Worm (Caenorhabditis elegans): ENCODE measurements around the gene lgc-20.

Gene lgc-20

DNA sequence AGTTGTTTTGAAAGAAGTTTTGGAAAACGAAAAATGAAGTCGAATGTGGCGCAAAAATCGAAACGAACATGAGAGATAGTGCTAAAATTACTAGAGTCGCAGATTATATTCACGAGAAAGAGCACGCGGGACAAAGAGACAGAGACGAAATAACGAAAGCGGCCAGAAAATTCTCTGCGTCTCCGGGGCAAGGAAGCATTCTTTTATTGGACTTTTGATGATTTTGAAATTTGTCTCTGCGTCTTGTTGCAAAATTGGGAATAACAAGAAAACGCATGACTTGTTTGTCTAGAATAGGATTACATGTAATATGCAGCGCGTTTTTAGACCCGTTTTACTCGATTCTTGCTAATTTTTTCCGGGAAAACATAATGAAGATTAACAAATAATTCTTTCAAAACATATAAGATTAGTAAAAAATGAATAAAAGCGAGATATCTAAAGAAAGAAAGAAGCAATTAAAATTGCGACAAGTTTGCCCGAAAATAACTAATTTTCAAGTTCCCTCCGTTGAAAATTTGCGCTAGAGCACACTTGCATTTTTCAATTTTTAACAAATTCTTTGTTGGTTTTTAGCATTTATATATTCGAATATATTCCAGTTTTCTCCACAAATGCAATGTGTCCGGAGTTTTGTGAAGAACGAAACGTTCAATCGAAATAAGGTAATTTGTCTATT is 4.6 kb upstream of the lgc-20 start, which contains the start of the genes B0491.6 and pigm-1:
Gene B0491.6, minus strand, starts transcription at position 466 of the 679 bp plus-strand sequence.
Gene pigm-1, plus strand, starts transcription at position 568 of the 679 bp plus-strand sequence.
- TF ChIP-seq him-1 (tag; optimal IDR thresholded peaks at IDR 0.05): peak; percentile 27
- TF ChIP-seq dao-5 (tag; optimal IDR thresholded peaks at IDR 0.05): no peak
- TF ChIP-seq W03F9.2 (tag; optimal IDR thresholded peaks at IDR 0.05): peak; percentile 20

ce11 chrII:11345570-11346029 is 2.2 kb upstream of the lgc-20 start, which contains the start of gene nduf-11:
Gene nduf-11 (minus strand): TSS chrII:11345620.
- TF ChIP-seq him-1 (tag; optimal IDR thresholded peaks at IDR 0.05) (peak; percentile 45), dao-5 (tag; optimal IDR thresholded peaks at IDR 0.05) (no peak), W03F9.2 (tag; optimal IDR thresholded peaks at IDR 0.05) (peak; percentile 87)

- TF ChIP-seq W03F9.2 (tag; optimal IDR thresholded peaks at IDR 0.05) (no peak), dao-5 (tag; optimal IDR thresholded peaks at IDR 0.05) (no peak), him-1 (tag; optimal IDR thresholded peaks at IDR 0.05) (no peak)
Measured at ce11 chrII:11344554-11344953, 1.1 kb upstream of the lgc-20 start.

- TF ChIP-seq W03F9.2 (tag; optimal IDR thresholded peaks at IDR 0.05) (no peak), dao-5 (tag; optimal IDR thresholded peaks at IDR 0.05) (no peak), him-1 (tag; optimal IDR thresholded peaks at IDR 0.05) (no peak)
Measured at ce11 chrII:11339507-11339906, 3.9 kb downstream of the lgc-20 start, which contains the start of gene rmd-3. Gene rmd-3 (minus strand): TSS chrII:11339607.

- TF ChIP-seq him-1 (tag; optimal IDR thresholded peaks at IDR 0.05): no peak
- TF ChIP-seq dao-5 (tag; optimal IDR thresholded peaks at IDR 0.05): no peak
- TF ChIP-seq W03F9.2 (tag; optimal IDR thresholded peaks at IDR 0.05): no peak
Measured at ce11 chrII:11337497-11338040, 5.8 kb downstream of the lgc-20 start, which contains the start of gene sqt-1. Gene sqt-1 (minus strand): TSS chrII:11337837.

DNA sequence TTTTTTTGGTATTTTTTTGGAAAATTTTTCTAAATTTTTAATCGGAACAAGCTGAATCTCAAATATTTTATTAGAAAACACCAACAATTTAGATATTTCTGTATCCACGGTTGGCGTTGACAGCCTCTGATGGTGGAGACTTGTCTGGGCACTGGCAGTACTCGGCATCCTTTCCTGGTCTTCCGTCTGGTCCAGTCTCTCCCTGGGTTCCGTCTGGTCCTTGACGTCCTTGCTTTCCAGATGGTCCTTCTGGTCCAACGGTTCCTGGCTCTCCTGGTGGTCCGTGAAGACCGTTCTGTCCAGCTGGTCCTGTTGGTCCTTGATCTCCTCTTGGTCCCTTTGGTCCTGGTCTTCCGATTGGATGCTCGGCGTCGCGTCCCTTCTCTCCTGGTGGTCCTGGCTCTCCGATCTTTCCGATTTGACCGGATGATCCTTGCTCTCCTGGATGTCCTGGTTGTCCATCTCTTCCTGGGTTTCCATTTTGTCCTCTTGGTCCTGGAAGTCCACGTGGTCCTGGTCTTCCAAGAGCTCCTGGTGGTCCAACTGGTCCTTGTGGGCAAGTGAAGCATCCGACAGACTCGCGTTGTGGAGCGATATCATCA is 6.7 kb downstream of the lgc-20 start:
- TF ChIP-seq him-1 (tag; optimal IDR thresholded peaks at IDR 0.05) (no peak), W03F9.2 (tag; optimal IDR thresholded peaks at IDR 0.05) (no peak), dao-5 (tag; optimal IDR thresholded peaks at IDR 0.05) (no peak)

DNA sequence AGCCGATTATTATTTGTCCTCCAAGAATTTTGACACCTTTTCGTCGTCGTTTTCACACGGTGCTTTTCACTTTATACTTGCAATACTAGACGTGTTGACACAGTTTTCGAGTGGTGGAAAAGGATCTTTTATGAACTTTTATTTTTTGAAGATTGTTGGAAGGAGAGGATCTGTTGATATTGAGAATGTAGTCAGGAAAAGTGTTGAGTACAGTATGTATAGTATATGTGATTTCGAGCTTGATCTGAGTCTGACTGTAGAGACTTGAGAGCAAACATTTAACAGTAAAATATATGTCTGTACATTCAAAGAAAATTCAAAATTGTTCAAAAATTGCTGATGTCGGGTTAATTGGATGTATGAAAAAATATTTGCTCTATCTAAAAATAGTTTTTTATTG is 7.2 kb downstream of the lgc-20 start:
- TF ChIP-seq him-1 (tag; optimal IDR thresholded peaks at IDR 0.05) (no peak), W03F9.2 (tag; optimal IDR thresholded peaks at IDR 0.05) (no peak), dao-5 (tag; optimal IDR thresholded peaks at IDR 0.05) (no peak)

DNA sequence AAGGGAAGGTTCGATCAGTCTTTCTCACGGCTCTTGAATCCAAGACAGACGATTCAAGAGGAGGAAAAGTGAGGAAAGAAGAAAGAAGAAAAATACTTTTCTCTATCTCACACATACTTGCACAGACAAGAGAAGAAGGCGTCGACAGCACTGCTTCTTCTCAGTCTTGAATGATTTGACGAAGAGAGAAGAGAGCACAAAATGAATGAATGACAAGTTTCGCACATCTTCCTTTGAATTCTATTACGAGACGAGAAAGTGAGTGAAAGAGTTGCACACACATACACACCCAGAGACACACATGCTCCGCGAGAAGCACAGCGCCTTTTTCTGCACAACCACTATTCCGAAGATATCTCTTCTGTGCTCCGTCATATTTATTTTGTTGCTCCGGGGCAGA is 7.7 kb downstream of the lgc-20 start:
- TF ChIP-seq dao-5 (tag; optimal IDR thresholded peaks at IDR 0.05) (no peak), W03F9.2 (tag; optimal IDR thresholded peaks at IDR 0.05) (no peak), him-1 (tag; optimal IDR thresholded peaks at IDR 0.05) (no peak)

ce11 chrII:11333846-11334638 is 9.4 kb downstream of the lgc-20 start:
- no peak for TF ChIP-seq dao-5 (tag; optimal IDR thresholded peaks at IDR 0.05)

- TF ChIP-seq him-1 (tag; optimal IDR thresholded peaks at IDR 0.05) (no peak), dao-5 (tag; optimal IDR thresholded peaks at IDR 0.05) (no peak), W03F9.2 (tag; optimal IDR thresholded peaks at IDR 0.05) (no peak)
Measured at ce11 chrII:11333375-11333774, 10.0 kb downstream of the lgc-20 start.

ce11 chrII:11329021-11329479 is 14.4 kb downstream of the lgc-20 start, which contains the start of gene tag-180:
Gene tag-180 (minus strand): TSS chrII:11329429.
- no peak for TF ChIP-seq him-1 (tag; optimal IDR thresholded peaks at IDR 0.05)

DNA sequence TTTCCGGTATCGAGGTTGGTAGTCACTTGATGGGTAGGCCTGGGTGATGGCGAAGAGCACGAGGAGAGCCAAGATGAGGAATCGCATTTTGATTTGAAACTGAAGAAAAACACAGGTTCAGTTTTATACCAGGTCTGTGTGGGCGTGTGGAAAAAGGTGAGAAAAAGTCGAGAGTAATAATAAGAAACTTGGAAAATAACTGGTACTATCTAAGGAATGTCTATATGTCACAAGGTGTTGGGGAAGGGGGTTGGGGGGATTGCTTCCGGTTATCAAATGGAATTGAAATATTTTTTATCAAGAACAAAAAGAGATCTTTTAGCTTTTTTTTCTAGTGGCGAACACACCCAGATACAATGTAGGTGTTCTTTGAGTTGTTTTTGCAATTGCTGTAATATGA is 23.8 kb downstream of the lgc-20 start, which contains the start of gene nlp-51:
Gene nlp-51, minus strand, starts transcription at position 101 of the 400 bp plus-strand sequence.
- TF ChIP-seq W03F9.2 (tag; optimal IDR thresholded peaks at IDR 0.05) (no peak), him-1 (tag; optimal IDR thresholded peaks at IDR 0.05) (no peak), dao-5 (tag; optimal IDR thresholded peaks at IDR 0.05) (no peak)

- no peak for TF ChIP-seq dao-5 (tag; optimal IDR thresholded peaks at IDR 0.05)
- no peak for TF ChIP-seq him-1 (tag; optimal IDR thresholded peaks at IDR 0.05)
- no peak for TF ChIP-seq W03F9.2 (tag; optimal IDR thresholded peaks at IDR 0.05)
Measured at ce11 chrII:11316663-11317062, 26.7 kb downstream of the lgc-20 start.

Measured in whole organism, L4/young adult.